Fruit fly (Drosophila melanogaster) whole organism, prepupa: ENCODE results near the gene CG34325.
A peak's percentile ranks its signal among the peaks of the same experiment; 100 is the strongest.

Experiments used
- Blimp-1 ChIP-seq: fragments of 200-800 bp; sonication (Bioruptor generic); optimal IDR thresholded peaks from 3 replicates; lab custom pipeline; 2017; ENCODE audit warnings: missing biosample characterization, missing genetic modification characterization, mild to moderate bottlenecking, moderate library complexity, missing genetic modification reagents
- CG10669 ChIP-seq: fragments of 200-800 bp; sonication (Bioruptor generic); optimal IDR thresholded peaks from 3 replicates; lab custom pipeline; 2018; ENCODE audit warnings: missing biosample characterization, mild to moderate bottlenecking, missing genetic modification characterization, moderate library complexity
- CG11294 ChIP-seq: fragments of 200-800 bp; sonication (Bioruptor generic); IDR thresholded peaks from 2 replicates; pipeline ENCODE4 v1.3.6; 2022; ENCODE audit warnings: missing biosample characterization, missing genetic modification characterization
- CG11762 ChIP-seq: fragments of 200-800 bp; sonication (Bioruptor generic); optimal IDR thresholded peaks from 3 replicates; lab custom pipeline; 2016; ENCODE audit warnings: missing biosample characterization, missing genetic modification characterization; ENCODE audit not compliant: insufficient read depth
- CG11902 ChIP-seq: fragments of 200-800 bp; sonication (Bioruptor generic); optimal IDR thresholded peaks from 3 replicates; lab custom pipeline; 2016; ENCODE audit warnings: missing biosample characterization, missing genetic modification characterization
- CG15336 ChIP-seq: fragments of 200-800 bp; sonication (Bioruptor generic); IDR thresholded peaks from 2 replicates; pipeline ENCODE4 v1.3.6; 2022; ENCODE audit warnings: missing biosample characterization, missing genetic modification characterization
- CG16779 ChIP-seq: fragments of 200-800 bp; sonication (Bioruptor generic); optimal IDR thresholded peaks from 3 replicates; lab custom pipeline; 2017; ENCODE audit warnings: missing biosample characterization, mild to moderate bottlenecking, missing genetic modification characterization
- CG3032 ChIP-seq: fragments of 200-800 bp; optimal IDR thresholded peaks from 2 replicates; lab custom pipeline; 2019; ENCODE audit warnings: missing biosample characterization, mild to moderate bottlenecking, missing genetic modification characterization, moderate library complexity
- CG31627 ChIP-seq: fragments of 200-800 bp; sonication (Bioruptor generic); optimal IDR thresholded peaks from 3 replicates; lab custom pipeline; 2016; ENCODE audit warnings: missing biosample characterization, missing genetic modification characterization
- CG3919 ChIP-seq: fragments of 200-800 bp; sonication (Bioruptor generic); optimal IDR thresholded peaks from 3 replicates; lab custom pipeline; 2016; ENCODE audit warnings: missing biosample characterization, missing genetic modification characterization
- CG6163 ChIP-seq: fragments of 200-800 bp; sonication (Bioruptor generic); IDR thresholded peaks from 3 replicates; pipeline ENCODE4 v1.3.6; 2022; ENCODE audit warnings: missing biosample characterization, missing genetic modification characterization
- CG6792 ChIP-seq: fragments of 200-800 bp; sonication (Bioruptor generic); optimal IDR thresholded peaks from 3 replicates; lab custom pipeline; 2016; ENCODE audit warnings: missing biosample characterization, missing genetic modification characterization
- CG6808 ChIP-seq: fragments of 200-800 bp; sonication (Bioruptor generic); optimal IDR thresholded peaks from 3 replicates; lab custom pipeline; 2017; ENCODE audit warnings: missing biosample characterization, missing genetic modification characterization, mild to moderate bottlenecking, moderate library complexity, missing genetic modification reagents
- CG6854 ChIP-seq: fragments of 200-800 bp; sonication (Bioruptor generic); optimal IDR thresholded peaks from 2 replicates; lab custom pipeline; 2017; ENCODE audit warnings: missing biosample characterization, mild to moderate bottlenecking, missing genetic modification characterization
- CG7368 ChIP-seq: fragments of 200-800 bp; sonication (Bioruptor generic); optimal IDR thresholded peaks from 3 replicates; lab custom pipeline; 2016; ENCODE audit warnings: missing biosample characterization, missing genetic modification characterization
- CG8632 ChIP-seq: fragments of 200-800 bp; sonication (Bioruptor generic); optimal IDR thresholded peaks from 3 replicates; lab custom pipeline; 2016; ENCODE audit warnings: missing biosample characterization, missing genetic modification characterization
- Eip75B ChIP-seq: fragments of 200-800 bp; sonication (Bioruptor generic); optimal IDR thresholded peaks from 3 replicates; lab custom pipeline; 2016; ENCODE audit warnings: missing biosample characterization, missing genetic modification characterization
- Eip78C ChIP-seq: fragments of 200-800 bp; sonication (Bioruptor generic); peaks from one replicate; lab custom pipeline; 2016; ENCODE audit warnings: missing biosample characterization, missing genetic modification characterization
- Eip93F ChIP-seq: fragments of 200-800 bp; sonication (Bioruptor generic); optimal IDR thresholded peaks from 2 replicates; lab custom pipeline; 2016; ENCODE audit warnings: missing biosample characterization, mild to moderate bottlenecking, missing genetic modification characterization
- Ets21C ChIP-seq: fragments of 200-800 bp; sonication (Bioruptor generic); optimal IDR thresholded peaks from 3 replicates; lab custom pipeline; 2016; ENCODE audit warnings: missing biosample characterization, missing genetic modification characterization
- Ets96B ChIP-seq: fragments of 200-800 bp; optimal IDR thresholded peaks from 2 replicates; lab custom pipeline; 2019; ENCODE audit warnings: missing biosample characterization, mild to moderate bottlenecking, missing genetic modification characterization, moderate library complexity
- Gug ChIP-seq: fragments of 200-800 bp; sonication (Bioruptor generic); IDR thresholded peaks from 2 replicates; pipeline ENCODE4 v1.3.6; 2022; ENCODE audit warnings: missing biosample characterization, missing genetic modification characterization
- Hr4 ChIP-seq: fragments of 200-800 bp; sonication (Bioruptor generic); optimal IDR thresholded peaks from 3 replicates; lab custom pipeline; 2016; ENCODE audit warnings: missing biosample characterization, missing genetic modification characterization
- Lpt ChIP-seq: fragments of 200-800 bp; sonication (Bioruptor generic); optimal IDR thresholded peaks from 3 replicates; lab custom pipeline; 2016; ENCODE audit warnings: missing biosample characterization, missing genetic modification characterization
- Met ChIP-seq: fragments of 200-800 bp; sonication (Bioruptor generic); optimal IDR thresholded peaks from 3 replicates; lab custom pipeline; 2016; ENCODE audit warnings: missing biosample characterization, missing genetic modification characterization
- OdsH ChIP-seq: fragments of 200-800 bp; sonication (Bioruptor generic); optimal IDR thresholded peaks from 3 replicates; lab custom pipeline; 2016; ENCODE audit warnings: missing biosample characterization, missing genetic modification characterization
- Sox102F ChIP-seq: fragments of 200-800 bp; sonication (Bioruptor generic); optimal IDR thresholded peaks from 2 replicates; lab custom pipeline; 2016; ENCODE audit warnings: missing biosample characterization, mild to moderate bottlenecking, missing genetic modification characterization
- Sox14 ChIP-seq: fragments of 200-800 bp; sonication (Bioruptor generic); optimal IDR thresholded peaks from 3 replicates; lab custom pipeline; 2016; ENCODE audit warnings: missing biosample characterization, missing genetic modification characterization
- Sox15 ChIP-seq: fragments of 200-800 bp; sonication (Bioruptor generic); optimal IDR thresholded peaks from 3 replicates; lab custom pipeline; 2016; ENCODE audit warnings: missing biosample characterization, missing genetic modification characterization
- achi ChIP-seq: fragments of 200-800 bp; sonication (Bioruptor generic); optimal IDR thresholded peaks from 3 replicates; lab custom pipeline; 2016; ENCODE audit warnings: missing biosample characterization, missing genetic modification characterization
- acj6 ChIP-seq: fragments of 200-800 bp; sonication (Bioruptor generic); optimal IDR thresholded peaks from 3 replicates; lab custom pipeline; 2016; ENCODE audit warnings: missing biosample characterization, missing genetic modification characterization
- cyc ChIP-seq: fragments of 200-800 bp; sonication (Bioruptor generic); optimal IDR thresholded peaks from 3 replicates; lab custom pipeline; 2016; ENCODE audit warnings: missing biosample characterization, missing genetic modification characterization
- fd59A ChIP-seq: fragments of 200-800 bp; sonication (Bioruptor generic); optimal IDR thresholded peaks from 2 replicates; lab custom pipeline; 2017; ENCODE audit warnings: missing biosample characterization, mild to moderate bottlenecking, missing genetic modification characterization, missing genetic modification reagents
- fd85E ChIP-seq: fragments of 200-800 bp; sonication (Bioruptor generic); optimal IDR thresholded peaks from 3 replicates; lab custom pipeline; 2016; ENCODE audit warnings: missing biosample characterization, missing genetic modification characterization
- net ChIP-seq: fragments of 200-800 bp; sonication (Bioruptor generic); optimal IDR thresholded peaks from 3 replicates; lab custom pipeline; 2016; ENCODE audit warnings: missing biosample characterization, missing genetic modification characterization
- pdm3 ChIP-seq: fragments of 200-800 bp; sonication (Bioruptor generic); optimal IDR thresholded peaks from 3 replicates; lab custom pipeline; 2016; ENCODE audit warnings: missing biosample characterization, missing genetic modification characterization
- spab ChIP-seq: fragments of 200-800 bp; sonication (Bioruptor generic); optimal IDR thresholded peaks from 2 replicates; lab custom pipeline; 2017; ENCODE audit warnings: missing biosample characterization, mild to moderate bottlenecking, missing genetic modification characterization, missing genetic modification reagents
- ss ChIP-seq, 2 experiments: fragments of 200-800 bp; sonication (Bioruptor generic); optimal IDR thresholded peaks; 2 replicates in 1 of 2; 3 replicates in 1 of 2; lab custom pipeline; 2017 to 2018; ENCODE audit warnings: mild to moderate bottlenecking in 2 of 2, missing biosample characterization in 2 of 2, missing genetic modification characterization in 2 of 2, moderate library complexity in 1 of 2
- topi ChIP-seq: fragments of 200-800 bp; sonication (Bioruptor generic); optimal IDR thresholded peaks from 3 replicates; lab custom pipeline; 2016; ENCODE audit warnings: missing biosample characterization, missing genetic modification characterization
- vri ChIP-seq: fragments of 200-800 bp; sonication (Bioruptor generic); optimal IDR thresholded peaks from 3 replicates; lab custom pipeline; 2016; ENCODE audit warnings: missing biosample characterization, mild to moderate bottlenecking, missing genetic modification characterization

Gene CG34325

DNA sequence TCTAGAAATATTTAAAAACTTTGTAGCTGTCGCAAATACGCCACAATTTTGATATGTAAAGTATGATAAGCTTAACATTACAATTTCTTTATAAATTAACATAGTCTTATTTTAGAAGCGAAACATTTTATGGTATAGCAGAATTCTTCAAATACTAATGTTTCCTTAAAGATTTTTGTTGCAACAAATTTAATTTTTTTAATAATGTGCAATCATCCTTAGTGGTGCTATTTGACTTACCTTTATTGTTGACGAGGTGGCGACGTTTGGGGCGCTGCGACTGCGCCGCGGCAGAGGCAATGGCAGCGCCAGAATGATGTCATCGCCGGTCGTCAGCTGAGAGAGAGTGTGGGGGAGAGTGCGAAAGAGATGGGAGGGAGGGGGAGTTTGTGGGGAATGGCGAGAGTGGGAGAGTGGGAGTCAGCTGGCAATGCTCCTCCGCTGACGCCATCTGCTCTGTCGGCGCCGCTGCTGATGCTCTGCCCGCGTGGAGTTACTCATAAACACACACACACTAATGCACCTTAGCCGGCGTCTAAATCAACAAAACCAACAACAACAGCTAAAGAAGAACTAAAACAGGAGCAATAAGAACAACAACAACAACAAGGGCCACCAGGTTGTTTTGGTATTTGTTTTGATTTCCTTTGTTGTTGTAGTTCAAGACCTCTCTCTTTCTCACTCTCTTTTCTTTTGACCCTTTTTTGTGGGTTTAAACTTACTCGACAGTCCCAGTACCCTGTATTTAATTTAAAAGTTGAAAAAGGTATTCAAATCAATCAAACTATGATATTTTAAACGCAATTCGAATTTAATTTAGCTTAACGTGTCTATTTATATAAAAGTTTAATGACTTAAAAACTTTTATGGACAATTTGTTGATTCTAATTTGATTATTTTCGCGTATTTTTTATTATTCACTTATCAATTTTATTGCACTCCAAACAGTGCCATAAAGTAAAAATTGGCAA, 2.3 kb upstream of the CG34325 start (continued):
- peak; percentile 83 for TF ChIP-seq CG15336 (GFP tag; lab: Robert Waterston, UW)
- TF ChIP-seq Sox14, result peak; percentile 59
- TF ChIP-seq CG11294 (GFP tag; lab: Robert Waterston, UW), result peak; percentile 60; the same call in 1 of the 2 replicates
- TF ChIP-seq Hr4 (GFP tag; lab: Kevin White, UChicago), result peak; percentile 74
- TF ChIP-seq CG8632 (GFP tag; lab: Kevin White, UChicago), result peak; percentile 66
- TF ChIP-seq Eip93F (GFP tag; lab: Kevin White, UChicago), result no peak
- no peak for TF ChIP-seq fd85E (GFP tag; lab: Kevin White, UChicago)
- TF ChIP-seq Blimp-1 (GFP tag; lab: Kevin White, UChicago), result peak; percentile 16
- peak; percentile 84 for TF ChIP-seq Eip78C (GFP tag; lab: Kevin White, UChicago)
- peak; percentile 74 for TF ChIP-seq Sox102F
- peak; percentile 67 for TF ChIP-seq CG3032 (tag; lab: Kevin White, UChicago)
- TF ChIP-seq CG11902 (GFP tag; lab: Kevin White, UChicago), result no peak
- TF ChIP-seq acj6, result peak; percentile 65
- TF ChIP-seq achi (GFP tag; lab: Kevin White, UChicago), result peak; percentile 67
- peak; percentile 50 for TF ChIP-seq cyc (GFP tag; lab: Kevin White, UChicago)
- peak; percentile 76 for TF ChIP-seq CG31627 (GFP tag; lab: Kevin White, UChicago)
- TF ChIP-seq CG16779 (tag; lab: Kevin White, UChicago), result no peak
- peak; percentile 5 for TF ChIP-seq Lpt (GFP tag; lab: Kevin White, UChicago)
- TF ChIP-seq net (GFP tag; lab: Kevin White, UChicago), result peak; percentile 69
- peak; percentile 27 for TF ChIP-seq Eip75B
- peak; percentile 48 for TF ChIP-seq Met (GFP tag; lab: Kevin White, UChicago)
- TF ChIP-seq topi, result peak; percentile 73
- TF ChIP-seq CG11762 (GFP tag; lab: Kevin White, UChicago), result no peak
- TF ChIP-seq fd59A (GFP tag; lab: Kevin White, UChicago), result peak; percentile 20
- TF ChIP-seq ss (GFP tag; optimal IDR thresholded peaks at IDR 0.05; lab: Kevin White, UChicago), result peak; percentile 73 to 78
- TF ChIP-seq CG3919 (GFP tag; lab: Kevin White, UChicago), result peak; percentile 45
- peak; percentile 70 for TF ChIP-seq OdsH (GFP tag; lab: Kevin White, UChicago)
- peak; percentile 67 for TF ChIP-seq Ets96B (tag; lab: Kevin White, UChicago)
- peak; percentile 79 for TF ChIP-seq pdm3 (GFP tag; lab: Kevin White, UChicago)
- TF ChIP-seq CG6854 (GFP tag; lab: Kevin White, UChicago), result peak; percentile 4
- TF ChIP-seq Sox15, result peak; percentile 34
- TF ChIP-seq CG10669, result peak; percentile 38
- peak; percentile 59 for TF ChIP-seq spab
- peak; percentile 84 for TF ChIP-seq vri
- TF ChIP-seq CG6163, result peak; percentile 57; the same call in 2 of the 3 replicates
- peak; percentile 67 for TF ChIP-seq CG6792 (GFP tag; lab: Kevin White, UChicago)
- TF ChIP-seq Gug (GFP tag; lab: Robert Waterston, UW), result peak; percentile 42
- peak; percentile 68 for TF ChIP-seq Ets21C (GFP tag; lab: Kevin White, UChicago)
- TF ChIP-seq CG7368 (GFP tag; lab: Kevin White, UChicago), result no peak
- TF ChIP-seq CG6808 (GFP tag; lab: Kevin White, UChicago), result peak; percentile 83
